Worm (Caenorhabditis elegans) whole organism, mixed stage, embryonic: ENCODE measurements around the gene ugt-21.
A peak's percentile ranks its signal among the peaks of the same experiment; 100 is the strongest.

Experiments used
- M03D4.4 ChIP-seq: sonication (generic microtip); optimal IDR thresholded peaks from 2 replicates; lab custom pipeline; 2017; ENCODE audit warnings: mild to moderate bottlenecking, missing genetic modification characterization, missing compliant biosample characterization
- blmp-1 ChIP-seq: fragments of 150-350 bp; optimal IDR thresholded peaks from 2 replicates; lab custom pipeline; 2014; ENCODE audit warnings: missing biosample characterization, missing genetic modification characterization
- ceh-39 ChIP-seq: fragments of 150-350 bp; optimal IDR thresholded peaks from 2 replicates; lab custom pipeline; 2014; ENCODE audit warnings: missing biosample characterization, missing genetic modification characterization
- ceh-43 ChIP-seq: fragments of 200-800 bp; sonication (Bioruptor generic); optimal IDR thresholded peaks from 2 replicates; lab custom pipeline; 2018; ENCODE audit warnings: mild to moderate bottlenecking, missing genetic modification characterization, moderate library complexity, missing compliant biosample characterization
- ceh-83 ChIP-seq: fragments of 200-800 bp; sonication (Bioruptor generic); optimal IDR thresholded peaks from 2 replicates; lab custom pipeline; 2018; ENCODE audit warnings: mild to moderate bottlenecking, missing genetic modification characterization, missing compliant biosample characterization
- ces-1 ChIP-seq: fragments of 150-350 bp; optimal IDR thresholded peaks from 2 replicates; lab custom pipeline; 2014; ENCODE audit warnings: missing biosample characterization, missing genetic modification reagents, missing genetic modification characterization
- drap-1 ChIP-seq: fragments of 200-800 bp; sonication (Bioruptor generic); optimal IDR thresholded peaks from 3 replicates; lab custom pipeline; 2018; ENCODE audit warnings: mild to moderate bottlenecking, missing genetic modification characterization, missing compliant biosample characterization
- elt-1 ChIP-seq: sonication (generic microtip); optimal IDR thresholded peaks from 2 replicates; lab custom pipeline; 2017; ENCODE audit warnings: missing genetic modification characterization, mild to moderate bottlenecking, missing compliant biosample characterization, antibody characterized with exemption, moderate library complexity, borderline replicate concordance; ENCODE audit not compliant: insufficient read depth
- elt-3 ChIP-seq: fragments of 150-350 bp; optimal IDR thresholded peaks from 2 replicates; lab custom pipeline; 2014; ENCODE audit warnings: missing biosample characterization, missing genetic modification characterization
- ham-2 ChIP-seq: fragments of 200-800 bp; sonication (Bioruptor generic); optimal IDR thresholded peaks from 2 replicates; lab custom pipeline; 2018; ENCODE audit warnings: mild to moderate bottlenecking, missing genetic modification characterization, missing compliant biosample characterization
- hlh-1 ChIP-seq: fragments of 150-350 bp; optimal IDR thresholded peaks from 2 replicates; lab custom pipeline; 2014; ENCODE audit warnings: missing biosample characterization, missing genetic modification reagents, missing genetic modification characterization
- lin-13 ChIP-seq: fragments of 150-350 bp; optimal IDR thresholded peaks from 2 replicates; lab custom pipeline; 2014; ENCODE audit warnings: missing biosample characterization, missing genetic modification characterization
- lin-32 ChIP-seq: fragments of 200-800 bp; sonication (Bioruptor generic); optimal IDR thresholded peaks from 2 replicates; lab custom pipeline; 2018; ENCODE audit warnings: mild to moderate bottlenecking, missing genetic modification characterization, missing compliant biosample characterization
- lsy-2 ChIP-seq: fragments of 150-350 bp; optimal IDR thresholded peaks from 2 replicates; lab custom pipeline; 2014; ENCODE audit warnings: missing biosample characterization, missing genetic modification characterization
- mab-5 ChIP-seq: fragments of 150-350 bp; optimal IDR thresholded peaks from 2 replicates; lab custom pipeline; 2014; ENCODE audit warnings: missing biosample characterization, missing genetic modification characterization
- mep-1 ChIP-seq: fragments of 150-350 bp; optimal IDR thresholded peaks from 2 replicates; lab custom pipeline; 2017; ENCODE audit warnings: missing biosample characterization, missing genetic modification reagents, missing genetic modification characterization, inconsistent platforms
- mls-2 ChIP-seq: sonication (generic microtip); optimal IDR thresholded peaks from 2 replicates; lab custom pipeline; 2016; ENCODE audit warnings: mild to moderate bottlenecking, missing genetic modification characterization, moderate library complexity, missing compliant biosample characterization
- nhr-12 ChIP-seq: fragments of 150-350 bp; optimal IDR thresholded peaks from 2 replicates; lab custom pipeline; 2014; ENCODE audit warnings: missing biosample characterization, missing genetic modification characterization
- nhr-2 ChIP-seq: fragments of 150-350 bp; optimal IDR thresholded peaks from 2 replicates; lab custom pipeline; 2014; ENCODE audit warnings: missing biosample characterization, missing genetic modification characterization
- pha-4 ChIP-seq: fragments of 150-350 bp; optimal IDR thresholded peaks from 2 replicates; lab custom pipeline; 2018; ENCODE audit warnings: missing biosample characterization, missing genetic modification reagents, missing genetic modification characterization
- sem-2 ChIP-seq: fragments of 200-800 bp; sonication (Bioruptor generic); optimal IDR thresholded peaks from 2 replicates; lab custom pipeline; 2018; ENCODE audit warnings: mild to moderate bottlenecking, missing genetic modification characterization, missing compliant biosample characterization
- snpc-4 ChIP-seq: fragments of 150-350 bp; optimal IDR thresholded peaks from 2 replicates; lab custom pipeline; 2014; ENCODE audit warnings: missing biosample characterization, missing genetic modification characterization
- sptf-1 ChIP-seq: sonication (generic microtip); optimal IDR thresholded peaks from 2 replicates; lab custom pipeline; 2017; ENCODE audit warnings: mild to moderate bottlenecking, missing genetic modification characterization, moderate library complexity, missing compliant biosample characterization
- tbx-8 ChIP-seq: fragments of 200-800 bp; sonication (Bioruptor generic); optimal IDR thresholded peaks from 2 replicates; lab custom pipeline; 2018; ENCODE audit warnings: mild to moderate bottlenecking, missing genetic modification characterization, moderate library complexity, missing compliant biosample characterization
- unc-120 ChIP-seq: sonication (generic microtip); optimal IDR thresholded peaks from 2 replicates; lab custom pipeline; 2017; ENCODE audit warnings: missing genetic modification characterization, missing compliant biosample characterization; ENCODE audit not compliant: poor library complexity, severe bottlenecking
- unc-39 ChIP-seq: fragments of 150-350 bp; optimal IDR thresholded peaks from 2 replicates; lab custom pipeline; 2014; ENCODE audit warnings: missing biosample characterization, missing genetic modification characterization
- unc-62 ChIP-seq: fragments of 150-350 bp; optimal IDR thresholded peaks from 2 replicates; lab custom pipeline; 2014; ENCODE audit warnings: missing biosample characterization, missing genetic modification reagents, missing genetic modification characterization
- zip-8 ChIP-seq: fragments of 150-350 bp; optimal IDR thresholded peaks from 2 replicates; lab custom pipeline; 2014; ENCODE audit warnings: missing biosample characterization, missing genetic modification characterization
- ztf-11 ChIP-seq: fragments of 150-350 bp; optimal IDR thresholded peaks from 2 replicates; lab custom pipeline; 2014; ENCODE audit warnings: missing biosample characterization, missing genetic modification characterization

The ugt-21 gene

ce11 chrIV:9511640-9512039 is 11.5 kb downstream of the ugt-21 start:
- no peak for TF ChIP-seq ceh-39
- no peak for TF ChIP-seq ceh-83
- TF ChIP-seq nhr-2 (tag; lab: Kevin White, UChicago): no peak
- TF ChIP-seq drap-1 (GFP tag; lab: Kevin White, UChicago): no peak
- no peak for TF ChIP-seq nhr-12 (tag; lab: Kevin White, UChicago)
- TF ChIP-seq elt-1 (tag; lab: Kevin White, UChicago): no peak
- no peak for TF ChIP-seq unc-62 (GFP tag; lab: Kevin White, UChicago)
- TF ChIP-seq mab-5 (tag; lab: Kevin White, UChicago): no peak
- no peak for TF ChIP-seq snpc-4 (tag; lab: Kevin White, UChicago)

- no peak for TF ChIP-seq lin-13 (tag; lab: Kevin White, UChicago)
- no peak for TF ChIP-seq lin-32
- no peak for TF ChIP-seq ceh-83
- no peak for TF ChIP-seq snpc-4 (tag; lab: Kevin White, UChicago)
- TF ChIP-seq sptf-1 (tag; lab: Kevin White, UChicago): no peak
- no peak for TF ChIP-seq elt-3 (tag; lab: Kevin White, UChicago)
Measured at ce11 chrIV:9512836-9513235, 12.7 kb downstream of the ugt-21 start, which contains the start of gene C33A12.3. TSS of gene C33A12.3 (minus strand) at chrIV:9513002.

- TF ChIP-seq ces-1 (GFP tag; lab: Kevin White, UChicago) (peak; percentile 41), sptf-1 (tag; lab: Kevin White, UChicago) (no peak), tbx-8 (no peak), unc-120 (no peak), lsy-2 (tag; lab: Kevin White, UChicago) (peak; percentile 32), blmp-1 (tag; lab: Kevin White, UChicago) (peak; percentile 51), ham-2 (GFP tag; lab: Kevin White, UChicago) (peak; percentile 67)
Measured at ce11 chrIV:9513360-9513777, 13.3 kb downstream of the ugt-21 start.

- TF ChIP-seq M03D4.4 (tag; lab: Kevin White, UChicago) (no peak), blmp-1 (tag; lab: Kevin White, UChicago) (no peak), zip-8 (tag; lab: Kevin White, UChicago) (no peak), unc-39 (tag; lab: Kevin White, UChicago) (no peak), ztf-11 (tag; lab: Kevin White, UChicago) (no peak), nhr-12 (tag; lab: Kevin White, UChicago) (no peak), ceh-39 (no peak), sem-2 (GFP tag; lab: Kevin White, UChicago) (no peak), hlh-1 (tag; lab: Kevin White, UChicago) (no peak)
Measured at ce11 chrIV:9514132-9514531, 14.0 kb downstream of the ugt-21 start.

ce11 chrIV:9516831-9517230 is 16.7 kb downstream of the ugt-21 start, which contains the start of gene C33A12.19:
TSS of gene C33A12.19 (plus strand) at chrIV:9516999.
- TF ChIP-seq ceh-43: no peak
- TF ChIP-seq, all 35 proteins: peak for 0

- TF ChIP-seq tbx-8 (no peak), pha-4 (tag; lab: Kevin White, UChicago) (no peak), sptf-1 (tag; lab: Kevin White, UChicago) (no peak), mep-1 (no peak), nhr-2 (tag; lab: Kevin White, UChicago) (no peak), mls-2 (tag; lab: Kevin White, UChicago) (no peak), ces-1 (GFP tag; lab: Kevin White, UChicago) (no peak), zip-8 (tag; lab: Kevin White, UChicago) (no peak), lin-32 (no peak), unc-62 (GFP tag; lab: Kevin White, UChicago) (no peak), M03D4.4 (tag; lab: Kevin White, UChicago) (no peak), snpc-4 (tag; lab: Kevin White, UChicago) (no peak), elt-3 (tag; lab: Kevin White, UChicago) (no peak)
Measured at ce11 chrIV:9518608-9519007, 18.5 kb downstream of the ugt-21 start, which contains the start of gene nlp-35. TSS of gene nlp-35 (minus strand) at chrIV:9518926.
